Fruit fly (Drosophila melanogaster): ENCODE data around the gene CG16700.

Gene CG16700

dm6 chrX:17129733-17130466, 38.2 kb downstream of the CG16700 start (continued):
- TF ChIP-seq Taf1 (GFP tag; IDR thresholded peaks at IDR 0.05) = no peak
- peak; percentile 85 for TF ChIP-seq CG11695 (GFP tag; IDR thresholded peaks at IDR 0.05)
- no peak for TF ChIP-seq BEAF-32 (GFP tag; optimal IDR thresholded peaks at IDR 0.05)
- TF ChIP-seq CG17328 (GFP tag; IDR thresholded peaks at IDR 0.05) = peak; percentile 83
- TF ChIP-seq corto (GFP tag; optimal IDR thresholded peaks at IDR 0.05) = no peak
- TF ChIP-seq zfh1 (GFP tag; IDR thresholded peaks at IDR 0.05) = peak; percentile 81
- TF ChIP-seq Nf-YA (GFP tag; IDR thresholded peaks at IDR 0.05) = peak; percentile 41; the same call in 1 of the 2 replicates
- TF ChIP-seq CG12391 (tag; optimal IDR thresholded peaks at IDR 0.05) = peak; percentile 89
- peak; percentile 37 for TF ChIP-seq CG31388 (GFP tag; optimal IDR thresholded peaks at IDR 0.05)
- TF ChIP-seq B-H2 (GFP tag; optimal IDR thresholded peaks at IDR 0.05) = peak; percentile 13
- TF ChIP-seq CG4424 (GFP tag; optimal IDR thresholded peaks at IDR 0.05) = peak; percentile 68
- TF ChIP-seq CHES-1-like (GFP tag; optimal IDR thresholded peaks at IDR 0.05) = no peak
- peak; percentile 74 for TF ChIP-seq Awh (GFP tag; IDR thresholded peaks at IDR 0.05)
- TF ChIP-seq dimm (GFP tag; IDR thresholded peaks at IDR 0.05) = no peak
- peak; percentile 69 for TF ChIP-seq Vsx1 (GFP tag; optimal IDR thresholded peaks at IDR 0.05)
- peak; percentile 39 for TF ChIP-seq CG15696 (tag; optimal IDR thresholded peaks at IDR 0.05)
- TF ChIP-seq Rx (GFP tag; IDR thresholded peaks at IDR 0.05) = no peak
- peak; percentile 83 for TF ChIP-seq CG12659 (GFP tag; optimal IDR thresholded peaks at IDR 0.05)
- no peak for TF ChIP-seq jumu (GFP tag; optimal IDR thresholded peaks at IDR 0.05)
- no peak for TF ChIP-seq hkb (optimal IDR thresholded peaks at IDR 0.05)
- TF ChIP-seq hkb (GFP tag; IDR thresholded peaks at IDR 0.05) = peak; percentile 85
- TF ChIP-seq H15 (GFP tag; IDR thresholded peaks at IDR 0.05) = peak; percentile 62; the same call in 1 of the 3 replicates
- TF ChIP-seq Sin3A (optimal IDR thresholded peaks at IDR 0.05) = no peak
- peak; percentile 86 for TF ChIP-seq gsb-n (tag; optimal IDR thresholded peaks at IDR 0.05)
- TF ChIP-seq HmgZ (tag; optimal IDR thresholded peaks at IDR 0.05) = peak; percentile 56
- TF ChIP-seq Scr (GFP tag; IDR thresholded peaks at IDR 0.05; ENCODE audit: partially characterized antibody) = no peak
- no peak for TF ChIP-seq CG8089 (GFP tag; optimal IDR thresholded peaks at IDR 0.05)
- peak; percentile 69 for TF ChIP-seq ind (GFP tag; optimal IDR thresholded peaks at IDR 0.05)
- peak; percentile 48 for TF ChIP-seq lbe (GFP tag; optimal IDR thresholded peaks at IDR 0.05)
- TF ChIP-seq insv (GFP tag; optimal IDR thresholded peaks at IDR 0.05) = peak in 1 of 2 experiments; percentile 47
- TF ChIP-seq yki (optimal IDR thresholded peaks at IDR 0.05) = no peak
- peak; percentile 65 for TF ChIP-seq sug (tag; optimal IDR thresholded peaks at IDR 0.05)
- peak in 1 of 2 experiments; percentile 45 for TF ChIP-seq Pdp1 (GFP tag; optimal IDR thresholded peaks at IDR 0.05)
- TF ChIP-seq eve (GFP tag; optimal IDR thresholded peaks at IDR 0.05) = no peak
- TF ChIP-seq CG3163 (GFP tag; optimal IDR thresholded peaks at IDR 0.05) = peak; percentile 12
- TF ChIP-seq CG8944 (GFP tag; optimal IDR thresholded peaks at IDR 0.05) = no peak
- no peak for TF ChIP-seq Kr (GFP tag; optimal IDR thresholded peaks at IDR 0.05)
- peak; percentile 35 for TF ChIP-seq onecut (GFP tag; IDR thresholded peaks at IDR 0.05)
- no peak for TF ChIP-seq CG31365 (tag; optimal IDR thresholded peaks at IDR 0.05)
- TF ChIP-seq CG18764 (GFP tag; optimal IDR thresholded peaks at IDR 0.05) = peak; percentile 61
- TF ChIP-seq Optix (GFP tag; IDR thresholded peaks at IDR 0.05) = no peak; the same call in 2 of the 3 replicates
- TF ChIP-seq CG31224 (GFP tag; IDR thresholded peaks at IDR 0.05) = peak; percentile 66
- TF ChIP-seq CG11560 (tag; IDR thresholded peaks at IDR 0.05) = no peak
- no peak for TF ChIP-seq slp2 (GFP tag; optimal IDR thresholded peaks at IDR 0.05)
- peak; percentile 48; the same call in 1 of the 2 replicates for TF ChIP-seq CG4404 (GFP tag; IDR thresholded peaks at IDR 0.05)
- TF ChIP-seq CG16813 (GFP tag; IDR thresholded peaks at IDR 0.05; ENCODE audit: partially characterized antibody) = no peak
- peak; percentile 40 for TF ChIP-seq MTF-1 (GFP tag; optimal IDR thresholded peaks at IDR 0.05; ENCODE audit: borderline replicate concordance)
- peak; percentile 47; the same call in 1 of the 2 replicates for TF ChIP-seq CG7372 (GFP tag; IDR thresholded peaks at IDR 0.05)
- peak; percentile 71 for TF ChIP-seq salm (tag; optimal IDR thresholded peaks at IDR 0.05)
- peak; percentile 86 for TF ChIP-seq nmo (GFP tag; optimal IDR thresholded peaks at IDR 0.05)
- TF ChIP-seq CG10267 (tag; optimal IDR thresholded peaks at IDR 0.05) = peak; percentile 77
